Worm (Caenorhabditis elegans) whole organism, L4 larva: Measurements from ENCODE around the gene B0024.11.
A peak's percentile ranks its signal among the peaks of the same experiment; 100 is the strongest.

ENCODE experiments used
- ama-1 ChIP-seq: fragments of 150-350 bp; optimal IDR thresholded peaks from 2 replicates; lab custom pipeline; 2014; ENCODE audit warnings: inconsistent platforms, mixed read lengths
- ces-1 ChIP-seq: fragments of 150-350 bp; sonication (generic microtip); optimal IDR thresholded peaks from 4 replicates; lab custom pipeline; 2014; ENCODE audit warnings: missing biosample characterization, missing genetic modification reagents, missing genetic modification characterization
- cey-2 ChIP-seq: sonication (generic microtip); optimal IDR thresholded peaks from 3 replicates; lab custom pipeline; 2017; ENCODE audit warnings: missing genetic modification characterization, mild to moderate bottlenecking, missing compliant biosample characterization, antibody characterized with exemption, borderline replicate concordance; ENCODE audit not compliant: insufficient read depth
- lim-7 ChIP-seq: fragments of 200-800 bp; sonication (Bioruptor generic); IDR thresholded peaks from 2 replicates; pipeline ENCODE4 v1.3.6; 2022; ENCODE audit warnings: missing genetic modification characterization, missing compliant biosample characterization
- lsy-2 ChIP-seq, 2 experiments: fragments of 150-350 bp in 1 of 2; sonication (generic microtip) in 1 of 2; optimal IDR thresholded peaks; 2 replicates each; lab custom pipeline; 2014 to 2017; ENCODE audit warnings: missing biosample characterization in 2 of 2, missing genetic modification characterization in 2 of 2
- madf-5 ChIP-seq, 2 experiments: fragments of 200-800 bp; sonication (Bioruptor generic); IDR thresholded peaks; 2 replicates each; pipeline ENCODE4 v1.3.6; 2022; ENCODE audit warnings: missing compliant biosample characterization in 2 of 2, missing genetic modification characterization in 2 of 2
- pha-4 ChIP-seq, 2 experiments: fragments of 150-350 bp in 1 of 2; fragments of 200-800 bp in 1 of 2; sonication (Bioruptor generic) in 1 of 2; IDR thresholded peaks in 1 of 2; optimal IDR thresholded peaks in 1 of 2; 2 replicates each; pipeline versions ENCODE4 v1.3.6 to Lab custom; 2014 to 2022; ENCODE audit warnings: missing genetic modification characterization in 2 of 2, missing genetic modification reagents in 2 of 2, missing biosample characterization in 1 of 2, missing compliant biosample characterization in 1 of 2
- snpc-1.2 ChIP-seq: fragments of 200-800 bp; sonication (Bioruptor generic); IDR thresholded peaks from 2 replicates; pipeline ENCODE4 v1.3.6; 2022; ENCODE audit warnings: missing genetic modification reagents, missing genetic modification characterization, missing compliant biosample characterization
- unc-130 ChIP-seq: sonication (generic microtip); optimal IDR thresholded peaks from 2 replicates; lab custom pipeline; 2016; ENCODE audit warnings: missing genetic modification reagents, missing genetic modification characterization, missing compliant biosample characterization

- TF ChIP-seq cey-2 (tag; lab: Kevin White, UChicago) (no peak), ama-1 (lab: Kevin White, UChicago) (no peak), madf-5 (GFP tag; IDR thresholded peaks at IDR 0.05; lab: Robert Waterston, UW) (no peak), ces-1 (no peak), unc-130 (GFP tag; lab: Kevin White, UChicago) (no peak), lim-7 (GFP tag; lab: Robert Waterston, UW) (no peak), lsy-2 (tag; optimal IDR thresholded peaks at IDR 0.05; lab: Kevin White, UChicago) (no peak), snpc-1.2 (GFP tag; lab: Robert Waterston, UW) (no peak), pha-4 (GFP tag; IDR thresholded peaks at IDR 0.05; lab: Robert Waterston, UW) (no peak), pha-4 (tag; optimal IDR thresholded peaks at IDR 0.05; lab: Kevin White, UChicago) (peak; percentile 63)
Measured at ce11 chrV:10328080-10328479, 8.7 kb upstream of the B0024.11 start.
